Worm (Caenorhabditis elegans): ENCODE measurements around the gene fbxa-96.

The fbxa-96 gene

ce11 chrX:15076909-15077308, 16.7 kb upstream of the fbxa-96 start:
- peak in 1 of 2 experiments; percentile 22 for TF ChIP-seq lin-35 (GFP tag; optimal IDR thresholded peaks at IDR 0.05)
- no peak for TF ChIP-seq hpl-2 (GFP tag; optimal IDR thresholded peaks at IDR 0.05)

- TF ChIP-seq lin-14 (GFP tag; optimal IDR thresholded peaks at IDR 0.05) (peak; percentile 21), rnt-1 (tag; optimal IDR thresholded peaks at IDR 0.05) (peak; percentile 3), nhr-19 (GFP tag; conservative IDR thresholded peaks at IDR 0.05) (no peak), nhr-20 (tag; optimal IDR thresholded peaks at IDR 0.05) (peak; percentile 47), fkh-8 (tag; optimal IDR thresholded peaks at IDR 0.05) (no peak), unc-130 (tag; optimal IDR thresholded peaks at IDR 0.05) (no peak), nhr-85 (tag) (peak; percentile 72), nhr-71 (tag; optimal IDR thresholded peaks at IDR 0.05) (peak; percentile 4), lin-15B (tag; optimal IDR thresholded peaks at IDR 0.05) (no peak), elt-3 (tag; optimal IDR thresholded peaks at IDR 0.05) (peak in 2 of 6 experiments; percentile 31 to 35), lin-13 (GFP tag; optimal IDR thresholded peaks at IDR 0.05) (no peak), sox-4 (tag; optimal IDR thresholded peaks at IDR 0.05) (no peak), sup-37 (GFP tag; optimal IDR thresholded peaks at IDR 0.05) (no peak)
Observed at ce11 chrX:15076042-15076565, 15.9 kb upstream of the fbxa-96 start, which contains the start of the genes H40L08.3 and H40L08.9. Gene H40L08.3, minus strand, starts transcription at chrX:15076092. Gene H40L08.9, minus strand, starts transcription at chrX:15076480.

- TF ChIP-seq nhr-84 (tag; optimal IDR thresholded peaks at IDR 0.05) = no peak
- TF ChIP-seq C34B4.2 (tag; optimal IDR thresholded peaks at IDR 0.05) = no peak
- peak; percentile 9 for TF ChIP-seq nhr-85 (tag)
- no peak for TF ChIP-seq efl-1 (optimal IDR thresholded peaks at IDR 0.05)
- peak in 1 of 2 experiments; percentile 53 for TF ChIP-seq efl-1 (GFP tag; optimal IDR thresholded peaks at IDR 0.05 in 1 of 2)
- TF ChIP-seq dpl-1 (GFP tag; optimal IDR thresholded peaks at IDR 0.05) = no peak
- no peak for TF ChIP-seq lsy-2 (tag; optimal IDR thresholded peaks at IDR 0.05)
- TF ChIP-seq snpc-4 (tag; optimal IDR thresholded peaks at IDR 0.05) = peak; percentile 11
- TF ChIP-seq egl-13 (tag; optimal IDR thresholded peaks at IDR 0.05) = no peak
- no peak for TF ChIP-seq F16B12.6 (tag; optimal IDR thresholded peaks at IDR 0.05)
- no peak for TF ChIP-seq jun-1 (tag; optimal IDR thresholded peaks at IDR 0.05)
- no peak for TF ChIP-seq fkh-8 (tag; optimal IDR thresholded peaks at IDR 0.05)
- no peak for TF ChIP-seq vab-15 (tag; optimal IDR thresholded peaks at IDR 0.05)
- TF ChIP-seq sox-4 (tag; optimal IDR thresholded peaks at IDR 0.05) = no peak
- no peak for TF ChIP-seq hpl-2 (GFP tag; optimal IDR thresholded peaks at IDR 0.05)
- TF ChIP-seq pag-3 (tag; optimal IDR thresholded peaks at IDR 0.05; ENCODE audit: borderline replicate concordance, insufficient read depth) = no peak
- no peak for TF ChIP-seq nhr-11 (tag; optimal IDR thresholded peaks at IDR 0.05)
- TF ChIP-seq ama-1 (optimal IDR thresholded peaks at IDR 0.05) = no peak
Observed at ce11 chrX:15075170-15075569, 15.0 kb upstream of the fbxa-96 start.

- TF ChIP-seq snpc-4 (tag; optimal IDR thresholded peaks at IDR 0.05) = peak; percentile 34
- no peak for TF ChIP-seq nhr-77 (tag; optimal IDR thresholded peaks at IDR 0.05)
Observed at ce11 chrX:15073479-15073878, 13.3 kb upstream of the fbxa-96 start.

- peak in 1 of 2 experiments; percentile 35 for TF ChIP-seq mdl-1 (tag; optimal IDR thresholded peaks at IDR 0.05)
- peak in 2 of 6 experiments; percentile 71 to 72 for TF ChIP-seq elt-3 (tag; optimal IDR thresholded peaks at IDR 0.05)
- no peak for TF ChIP-seq ztf-4 (tag; optimal IDR thresholded peaks at IDR 0.05)
- peak; percentile 69 for TF ChIP-seq tbx-2 (tag; optimal IDR thresholded peaks at IDR 0.05)
- peak in 1 of 3 experiments; percentile 8 for TF ChIP-seq dpl-1 (GFP tag; optimal IDR thresholded peaks at IDR 0.05)
- TF ChIP-seq nhr-71 (tag; optimal IDR thresholded peaks at IDR 0.05) = peak; percentile 80
- TF ChIP-seq lin-14 (GFP tag; optimal IDR thresholded peaks at IDR 0.05) = peak; percentile 56
- TF ChIP-seq nhr-90 (tag; optimal IDR thresholded peaks at IDR 0.05; ENCODE audit: poor library complexity) = peak; percentile 74
- TF ChIP-seq grh-1 (GFP tag; IDR thresholded peaks at IDR 0.05) = 0 out of 2 replicates have a peak, but pooled peaks have one; percentile 61
- peak; percentile 81 for TF ChIP-seq nhr-20 (tag; optimal IDR thresholded peaks at IDR 0.05)
- no peak for TF ChIP-seq zag-1 (tag; optimal IDR thresholded peaks at IDR 0.05)
- TF ChIP-seq egl-27 (tag; optimal IDR thresholded peaks at IDR 0.05) = no peak
- no peak for TF ChIP-seq zip-4 (GFP tag; optimal IDR thresholded peaks at IDR 0.05)
- TF ChIP-seq C16A3.4 (tag; optimal IDR thresholded peaks at IDR 0.05) = no peak
- no peak for TF ChIP-seq vab-15 (tag; optimal IDR thresholded peaks at IDR 0.05)
- TF ChIP-seq nhr-85 (tag) = peak; percentile 96
- peak; percentile 49 for TF ChIP-seq nhr-19 (GFP tag; conservative IDR thresholded peaks at IDR 0.05)
- no peak for TF ChIP-seq fkh-10 (GFP tag; optimal IDR thresholded peaks at IDR 0.05)
- peak; percentile 28 for TF ChIP-seq unc-130 (tag; optimal IDR thresholded peaks at IDR 0.05)
- peak; percentile 67 for TF ChIP-seq snu-23 (GFP tag; optimal IDR thresholded peaks at IDR 0.05)
- TF ChIP-seq lin-35 (GFP tag; optimal IDR thresholded peaks at IDR 0.05) = peak in 1 of 2 experiments; percentile 35
- peak; percentile 94 for TF ChIP-seq blmp-1 (tag; optimal IDR thresholded peaks at IDR 0.05)
- TF ChIP-seq efl-1 (optimal IDR thresholded peaks at IDR 0.05) = no peak
- peak in 1 of 2 experiments; percentile 58 for TF ChIP-seq efl-1 (GFP tag; optimal IDR thresholded peaks at IDR 0.05 in 1 of 2)
- no peak for TF ChIP-seq ces-1 (GFP tag; optimal IDR thresholded peaks at IDR 0.05)
Observed at ce11 chrX:15072877-15073276, 12.7 kb upstream of the fbxa-96 start.

Data from whole organism, L1 larva.